Fruit fly (Drosophila melanogaster) whole organism, embryonic: ENCODE measurements around the gene Spn27A.

ENCODE experiments used
- B-H1 ChIP-seq: fragments of 200-800 bp; sonication (Bioruptor generic); IDR thresholded peaks from 3 replicates; pipeline ENCODE4 v1.3.6; 2022; ENCODE audit warnings: missing biosample characterization, missing genetic modification characterization
- B-H2 ChIP-seq: fragments of 200-800 bp; sonication (Bioruptor generic); optimal IDR thresholded peaks from 2 replicates; lab custom pipeline; 2018; ENCODE audit warnings: missing biosample characterization, mild to moderate bottlenecking, missing genetic modification characterization
- C15 ChIP-seq: fragments of 200-800 bp; sonication (Bioruptor generic); IDR thresholded peaks from 3 replicates; pipeline ENCODE4 v1.3.6; 2022; ENCODE audit warnings: missing biosample characterization, missing genetic modification characterization
- CG10209 ChIP-seq: fragments of 200-800 bp; sonication (Bioruptor generic); optimal IDR thresholded peaks from 3 replicates; lab custom pipeline; 2017; ENCODE audit warnings: missing biosample characterization, mild to moderate bottlenecking, missing genetic modification characterization, missing genetic modification reagents
- CG10462 ChIP-seq: fragments of 200-800 bp; sonication (Bioruptor generic); optimal IDR thresholded peaks from 2 replicates; lab custom pipeline; 2016; ENCODE audit warnings: missing biosample characterization, missing genetic modification characterization
- CG13424 ChIP-seq: fragments of 200-800 bp; sonication (Bioruptor generic); optimal IDR thresholded peaks from 2 replicates; lab custom pipeline; 2019; ENCODE audit warnings: missing biosample characterization, mild to moderate bottlenecking, missing genetic modification characterization, moderate library complexity
- CG17328 ChIP-seq: fragments of 200-800 bp; sonication (Bioruptor generic); IDR thresholded peaks from 2 replicates; pipeline ENCODE4 v1.3.6; 2022; ENCODE audit warnings: missing biosample characterization, missing genetic modification characterization
- CG2116 ChIP-seq: fragments of 200-800 bp; sonication (Bioruptor generic); optimal IDR thresholded peaks from 3 replicates; lab custom pipeline; 2018; ENCODE audit warnings: missing biosample characterization, mild to moderate bottlenecking, missing genetic modification characterization
- CG2129 ChIP-seq: fragments of 200-800 bp; sonication (Bioruptor generic); IDR thresholded peaks from 2 replicates; pipeline ENCODE4 v1.3.6; 2022; ENCODE audit warnings: missing biosample characterization, missing genetic modification characterization; ENCODE audit not compliant: partially characterized antibody
- CG33213 ChIP-seq: fragments of 200-800 bp; sonication (Bioruptor generic); optimal IDR thresholded peaks from 3 replicates; lab custom pipeline; 2016; ENCODE audit warnings: missing biosample characterization, missing genetic modification characterization
- CG3847 ChIP-seq: fragments of 200-800 bp; sonication (Bioruptor generic); IDR thresholded peaks from 2 replicates; pipeline ENCODE4 v1.3.6; 2022; ENCODE audit warnings: missing biosample characterization, missing genetic modification characterization
- CG4617 ChIP-seq: fragments of 200-800 bp; sonication (Bioruptor generic); optimal IDR thresholded peaks from 3 replicates; lab custom pipeline; 2016; ENCODE audit warnings: missing biosample characterization, missing genetic modification characterization, borderline replicate concordance
- CG6791 ChIP-seq: fragments of 200-800 bp; sonication (Bioruptor generic); IDR thresholded peaks from 3 replicates; pipeline ENCODE4 v1.3.6; 2022; ENCODE audit warnings: missing biosample characterization, missing genetic modification characterization; ENCODE audit not compliant: partially characterized antibody
- CG7745 ChIP-seq: fragments of 200-800 bp; sonication (Bioruptor generic); optimal IDR thresholded peaks from 2 replicates; lab custom pipeline; 2018; ENCODE audit warnings: missing biosample characterization, mild to moderate bottlenecking, missing genetic modification characterization, moderate library complexity
- CG7839 ChIP-seq: fragments of 200-800 bp; sonication (Bioruptor generic); optimal IDR thresholded peaks from 3 replicates; lab custom pipeline; 2018; ENCODE audit warnings: missing biosample characterization, mild to moderate bottlenecking, missing genetic modification characterization, moderate library complexity
- CG8281 ChIP-seq: fragments of 200-800 bp; sonication (Bioruptor generic); optimal IDR thresholded peaks from 2 replicates; lab custom pipeline; 2018; ENCODE audit warnings: missing biosample characterization, mild to moderate bottlenecking, missing genetic modification characterization, moderate library complexity
- CrebB ChIP-seq: fragments of 200-800 bp; sonication (Bioruptor generic); optimal IDR thresholded peaks from 3 replicates; lab custom pipeline; 2018; ENCODE audit warnings: missing biosample characterization, mild to moderate bottlenecking, missing genetic modification characterization
- D ChIP-seq, 2 experiments: fragments of 200-800 bp in 1 of 2; fragments of >200 bp in 1 of 2; sonication (Bioruptor generic) in 1 of 2; optimal IDR thresholded peaks; 2 replicates in 1 of 2; 3 replicates in 1 of 2; lab custom pipeline; 2017; ENCODE audit warnings: mild to moderate bottlenecking in 1 of 2, missing biosample characterization in 1 of 2, missing genetic modification characterization in 1 of 2, missing genetic modification reagents in 1 of 2
- Dp ChIP-seq: fragments of 200-800 bp; sonication (Bioruptor generic); optimal IDR thresholded peaks from 2 replicates; lab custom pipeline; 2018; ENCODE audit warnings: missing biosample characterization, mild to moderate bottlenecking, missing genetic modification characterization, moderate library complexity
- Ets65A ChIP-seq: fragments of 200-800 bp; sonication (Bioruptor generic); peaks from one replicate; lab custom pipeline; 2016; ENCODE audit warnings: missing biosample characterization, missing genetic modification characterization
- Ets97D ChIP-seq: fragments of 200-800 bp; sonication (Bioruptor generic); optimal IDR thresholded peaks from 3 replicates; lab custom pipeline; 2016; ENCODE audit warnings: missing biosample characterization, missing genetic modification characterization
- H15 ChIP-seq: fragments of 200-800 bp; sonication (Bioruptor generic); IDR thresholded peaks from 3 replicates; pipeline ENCODE4 v1.3.6; 2022; ENCODE audit warnings: missing biosample characterization, missing genetic modification characterization
- HLH3B ChIP-seq: fragments of 200-800 bp; sonication (Bioruptor generic); IDR thresholded peaks from 2 replicates; pipeline ENCODE4 v1.3.6; 2022; ENCODE audit warnings: missing biosample characterization, missing genetic modification characterization
- Hr3 ChIP-seq: fragments of 200-800 bp; sonication (Bioruptor generic); optimal IDR thresholded peaks from 3 replicates; lab custom pipeline; 2016; ENCODE audit warnings: missing biosample characterization, missing genetic modification characterization
- Hr78 ChIP-seq, 2 experiments: fragments of 200-800 bp in 1 of 2; fragments of >200 bp in 1 of 2; sonication (Bioruptor generic) in 1 of 2; optimal IDR thresholded peaks; 2 replicates each; lab custom pipeline; 2017 to 2019; ENCODE audit warnings: missing biosample characterization in 2 of 2, missing genetic modification characterization in 2 of 2, mild to moderate bottlenecking in 1 of 2, moderate library complexity in 1 of 2
- MESR4 ChIP-seq: fragments of 200-800 bp; sonication (Bioruptor generic); optimal IDR thresholded peaks from 2 replicates; lab custom pipeline; 2018; ENCODE audit warnings: missing biosample characterization, mild to moderate bottlenecking, missing genetic modification characterization, moderate library complexity
- Meics ChIP-seq: fragments of 200-800 bp; sonication (Bioruptor generic); optimal IDR thresholded peaks from 2 replicates; lab custom pipeline; 2017; ENCODE audit warnings: missing biosample characterization, mild to moderate bottlenecking, missing genetic modification characterization
- NK7.1 ChIP-seq: fragments of 200-800 bp; sonication (Bioruptor generic); optimal IDR thresholded peaks from 3 replicates; lab custom pipeline; 2016; ENCODE audit warnings: missing biosample characterization, missing genetic modification characterization
- Spps ChIP-seq: fragments of 200-800 bp; sonication (Bioruptor generic); optimal IDR thresholded peaks from 2 replicates; lab custom pipeline; 2018; ENCODE audit warnings: missing biosample characterization, mild to moderate bottlenecking, missing genetic modification characterization
- YL-1 ChIP-seq: fragments of 200-800 bp; sonication (Bioruptor generic); optimal IDR thresholded peaks from 3 replicates; lab custom pipeline; 2017; ENCODE audit warnings: missing biosample characterization, mild to moderate bottlenecking, missing genetic modification characterization
- ab ChIP-seq: fragments of 200-800 bp; sonication (Bioruptor generic); optimal IDR thresholded peaks from 2 replicates; lab custom pipeline; 2016; ENCODE audit warnings: missing biosample characterization, missing genetic modification characterization
- amos ChIP-seq: fragments of 200-800 bp; sonication (Bioruptor generic); IDR thresholded peaks from 2 replicates; pipeline ENCODE4 v1.3.6; 2022; ENCODE audit warnings: missing biosample characterization, missing genetic modification characterization; ENCODE audit not compliant: partially characterized antibody
- az2 ChIP-seq: fragments of 200-800 bp; sonication (Bioruptor generic); optimal IDR thresholded peaks from 3 replicates; lab custom pipeline; 2016; ENCODE audit warnings: missing biosample characterization, missing genetic modification characterization
- bcd ChIP-seq: fragments of 200-800 bp; sonication (Bioruptor generic); optimal IDR thresholded peaks from 2 replicates; lab custom pipeline; 2017; ENCODE audit warnings: missing biosample characterization, mild to moderate bottlenecking, missing genetic modification characterization
- bigmax ChIP-seq: fragments of 200-800 bp; sonication (Bioruptor generic); optimal IDR thresholded peaks from 2 replicates; lab custom pipeline; 2018; ENCODE audit warnings: missing biosample characterization, mild to moderate bottlenecking, missing genetic modification characterization
- dm ChIP-seq: fragments of 200-800 bp; sonication (Bioruptor generic); optimal IDR thresholded peaks from 3 replicates; lab custom pipeline; 2016; ENCODE audit warnings: missing biosample characterization, missing genetic modification characterization
- dpn ChIP-seq, 2 experiments: fragments of 200-800 bp; sonication (Bioruptor generic); optimal IDR thresholded peaks; 3 replicates each; lab custom pipeline; 2016; ENCODE audit warnings: missing biosample characterization in 2 of 2, missing genetic modification characterization in 2 of 2
- exex ChIP-seq: fragments of 200-800 bp; sonication (Bioruptor generic); optimal IDR thresholded peaks from 4 replicates; lab custom pipeline; 2018; ENCODE audit warnings: missing biosample characterization, mild to moderate bottlenecking, missing genetic modification characterization, moderate library complexity
- gce ChIP-seq: fragments of 200-800 bp; sonication (Bioruptor generic); IDR thresholded peaks from 3 replicates; pipeline ENCODE4 v1.3.6; 2022; ENCODE audit warnings: missing biosample characterization, missing genetic modification characterization
- gcm ChIP-seq: fragments of 200-800 bp; sonication (Bioruptor generic); optimal IDR thresholded peaks from 2 replicates; lab custom pipeline; 2019; ENCODE audit warnings: missing biosample characterization, mild to moderate bottlenecking, missing genetic modification characterization, moderate library complexity
- gcm2 ChIP-seq: fragments of 200-800 bp; sonication (Bioruptor generic); optimal IDR thresholded peaks from 2 replicates; lab custom pipeline; 2016; ENCODE audit warnings: missing biosample characterization, missing genetic modification characterization
- hth ChIP-seq: fragments of >200 bp; optimal IDR thresholded peaks from 2 replicates; lab custom pipeline; 2017; ENCODE audit warnings: inconsistent platforms
- nau ChIP-seq: fragments of 200-800 bp; sonication (Bioruptor generic); optimal IDR thresholded peaks from 3 replicates; lab custom pipeline; 2017; ENCODE audit warnings: missing biosample characterization, mild to moderate bottlenecking, missing genetic modification characterization, missing genetic modification reagents
- nerfin-2 ChIP-seq: fragments of 200-800 bp; sonication (Bioruptor generic); IDR thresholded peaks from 2 replicates; pipeline ENCODE4 v1.3.6; 2022; ENCODE audit warnings: missing biosample characterization, missing genetic modification characterization; ENCODE audit not compliant: partially characterized antibody
- p53 ChIP-seq: fragments of 200-800 bp; sonication (Bioruptor generic); optimal IDR thresholded peaks from 2 replicates; lab custom pipeline; 2016; ENCODE audit warnings: missing biosample characterization, missing genetic modification characterization
- sisA ChIP-seq: fragments of 200-800 bp; sonication (Bioruptor generic); IDR thresholded peaks from 2 replicates; pipeline ENCODE4 v1.3.6; 2022; ENCODE audit warnings: missing biosample characterization, missing genetic modification characterization
- sna ChIP-seq: fragments of 200-800 bp; sonication (Bioruptor generic); IDR thresholded peaks from 2 replicates; pipeline ENCODE4 v1.3.6; 2022; ENCODE audit warnings: missing biosample characterization, missing genetic modification characterization; ENCODE audit not compliant: partially characterized antibody
- tgo ChIP-seq: fragments of 200-800 bp; sonication (Bioruptor generic); IDR thresholded peaks from 3 replicates; pipeline ENCODE4 v1.3.6; 2022; ENCODE audit warnings: missing biosample characterization, missing genetic modification characterization
- unc-4 ChIP-seq: fragments of 200-800 bp; sonication (Bioruptor generic); IDR thresholded peaks from 2 replicates; pipeline ENCODE4 v1.3.6; 2022; ENCODE audit warnings: missing biosample characterization, missing genetic modification characterization; ENCODE audit not compliant: partially characterized antibody
- unpg ChIP-seq: fragments of 200-800 bp; sonication (Bioruptor generic); optimal IDR thresholded peaks from 3 replicates; lab custom pipeline; 2018; ENCODE audit warnings: missing biosample characterization, mild to moderate bottlenecking, missing genetic modification characterization, moderate library complexity

Spn27A gene

DNA sequence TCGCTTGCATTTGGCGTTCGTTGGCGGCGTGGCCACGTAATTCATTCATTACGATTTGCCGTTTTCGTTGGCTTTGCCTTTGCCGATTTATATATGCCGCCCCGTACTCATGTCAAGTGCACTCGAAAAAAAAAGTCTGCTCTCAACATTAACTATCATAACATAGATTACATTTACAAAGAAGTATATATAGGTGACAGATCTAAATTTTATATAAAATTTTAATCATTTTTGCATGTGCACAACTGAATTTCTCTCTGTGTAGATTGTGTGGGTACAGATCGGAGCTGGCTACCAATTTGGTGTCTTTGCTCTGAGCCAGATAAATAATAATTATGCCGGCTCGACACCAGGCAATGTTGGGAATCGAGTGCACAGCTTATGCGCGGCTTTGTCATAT, 25.2 kb upstream of the Spn27A start (continued):
- TF ChIP-seq nerfin-2 (no peak), CrebB (tag; lab: Kevin White, UChicago) (no peak), gcm2 (GFP tag; lab: Kevin White, UChicago) (no peak), bcd (GFP tag; lab: Kevin White, UChicago) (peak; percentile 18), H15 (GFP tag; lab: Robert Waterston, UW) (no peak), sisA (GFP tag; lab: Robert Waterston, UW) (peak; percentile 63), exex (tag; lab: Kevin White, UChicago) (no peak), NK7.1 (GFP tag; lab: Kevin White, UChicago) (no peak), B-H1 (GFP tag; lab: Robert Waterston, UW) (peak; percentile 46; the same call in 1 of the 3 replicates), MESR4 (no peak), ab (GFP tag; lab: Kevin White, UChicago) (no peak), CG2129 (no peak), Hr3 (GFP tag; lab: Kevin White, UChicago) (peak; percentile 29), Ets97D (GFP tag; lab: Kevin White, UChicago) (no peak), unc-4 (GFP tag; lab: Robert Waterston, UW) (no peak), HLH3B (GFP tag; lab: Robert Waterston, UW) (peak; percentile 70), CG2116 (no peak), bigmax (GFP tag; lab: Kevin White, UChicago) (no peak), Spps (tag; lab: Kevin White, UChicago) (no peak), gce (GFP tag; lab: Robert Waterston, UW) (no peak), CG10209 (GFP tag; lab: Kevin White, UChicago) (peak; percentile 22), D (optimal IDR thresholded peaks at IDR 0.05; lab: Kevin White, UChicago) (no peak), D (GFP tag; optimal IDR thresholded peaks at IDR 0.05; lab: Kevin White, UChicago) (peak; percentile 30), Meics (GFP tag; lab: Kevin White, UChicago) (peak; percentile 27), sna (no peak), CG3847 (GFP tag; lab: Robert Waterston, UW) (no peak), hth (no peak), Ets65A (GFP tag; lab: Kevin White, UChicago) (peak; percentile 90), CG7839 (tag; lab: Kevin White, UChicago) (peak; percentile 58), dm (GFP tag; lab: Kevin White, UChicago) (no peak), unpg (GFP tag; lab: Kevin White, UChicago) (peak; percentile 65), CG13424 (peak; percentile 35), gcm (GFP tag; lab: Kevin White, UChicago) (no peak), CG17328 (peak; percentile 75), dpn (GFP tag; optimal IDR thresholded peaks at IDR 0.05; lab: Kevin White, UChicago) (peak in 1 of 2 experiments; percentile 59), Hr78 (GFP tag; optimal IDR thresholded peaks at IDR 0.05; lab: Kevin White, UChicago) (no peak), p53 (GFP tag; lab: Kevin White, UChicago) (no peak), CG7745 (tag; lab: Kevin White, UChicago) (no peak), CG10462 (GFP tag; lab: Kevin White, UChicago) (no peak), B-H2 (GFP tag; lab: Kevin White, UChicago) (no peak), Dp (no peak), amos (no peak), nau (GFP tag; lab: Kevin White, UChicago) (no peak), CG4617 (GFP tag; lab: Kevin White, UChicago) (no peak), tgo (peak; percentile 58), CG8281 (tag; lab: Kevin White, UChicago) (no peak), YL-1 (GFP tag; lab: Kevin White, UChicago) (no peak), CG6791 (GFP tag; lab: Robert Waterston, UW) (no peak), C15 (GFP tag; lab: Robert Waterston, UW) (no peak), CG33213 (peak; percentile 12), az2 (GFP tag; lab: Kevin White, UChicago) (peak; percentile 38)
